Worm (Caenorhabditis elegans) whole organism, L4/young adult: Measurements from ENCODE around the gene pals-34.

ENCODE experiments used
- W03F9.2 ChIP-seq: fragments of 150-350 bp; optimal IDR thresholded peaks from 2 replicates; lab custom pipeline; 2014; ENCODE audit warnings: missing biosample characterization, missing genetic modification characterization
- him-1 ChIP-seq: sonication (generic microtip); optimal IDR thresholded peaks from 2 replicates; lab custom pipeline; 2016; ENCODE audit warnings: missing genotype, missing genetic modification reagents, missing genetic modification characterization, missing compliant biosample characterization

DNA sequence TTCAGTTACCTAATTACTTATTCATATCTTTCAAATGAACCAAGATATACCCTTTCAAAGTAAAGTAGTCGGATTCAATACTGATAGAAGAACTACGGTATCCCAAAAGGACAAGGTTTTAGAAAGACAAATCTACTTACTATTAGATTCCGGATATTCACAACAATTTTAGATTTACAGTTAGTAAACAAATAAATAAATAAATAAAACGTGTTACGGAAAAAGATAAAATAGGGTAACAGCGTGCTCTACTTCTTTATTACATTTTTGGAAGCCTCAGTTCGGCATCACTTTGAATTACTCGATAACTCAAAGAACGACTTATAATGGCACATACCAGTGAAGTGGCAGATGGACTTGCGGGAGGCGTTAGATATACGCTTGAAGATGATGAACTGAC is 48.7 kb upstream of the pals-34 start, which contains the start of gene Y97E10AR.8:
- TF ChIP-seq him-1 (tag; lab: Kevin White, UChicago) (no peak), W03F9.2 (tag; lab: Kevin White, UChicago) (no peak)
